Fruit fly (Drosophila melanogaster) whole organism, embryonic: ENCODE data around the gene Cpr64Ad.

Source experiments
- BEAF-32 ChIP-seq: fragments of 200-800 bp; sonication (Bioruptor generic); optimal IDR thresholded peaks from 3 replicates; lab custom pipeline; 2017; ENCODE audit warnings: missing biosample characterization, missing genetic modification characterization, mild to moderate bottlenecking, moderate library complexity, missing genetic modification reagents
- CG10979 ChIP-seq: fragments of 200-800 bp; sonication (Bioruptor generic); optimal IDR thresholded peaks from 2 replicates; lab custom pipeline; 2018; ENCODE audit warnings: missing biosample characterization, mild to moderate bottlenecking, missing genetic modification characterization, moderate library complexity
- CG11247 ChIP-seq: fragments of 200-800 bp; sonication (Bioruptor generic); IDR thresholded peaks from 2 replicates; pipeline ENCODE4 v1.3.6; 2022; ENCODE audit warnings: missing biosample characterization, missing genetic modification characterization
- CG11695 ChIP-seq: fragments of 200-800 bp; sonication (Bioruptor generic); IDR thresholded peaks from 3 replicates; pipeline ENCODE4 v1.3.6; 2022; ENCODE audit warnings: missing biosample characterization, missing genetic modification characterization
- CG15269 ChIP-seq: fragments of 200-800 bp; sonication (Bioruptor generic); optimal IDR thresholded peaks from 2 replicates; lab custom pipeline; 2018; ENCODE audit warnings: missing biosample characterization, mild to moderate bottlenecking, missing genetic modification characterization, moderate library complexity
- CG1529 ChIP-seq: fragments of 200-800 bp; sonication (Bioruptor generic); optimal IDR thresholded peaks from 3 replicates; lab custom pipeline; 2018; ENCODE audit warnings: missing biosample characterization, missing genetic modification characterization
- CG15479 ChIP-seq: fragments of 200-800 bp; sonication (Bioruptor generic); optimal IDR thresholded peaks from 3 replicates; lab custom pipeline; 2019; ENCODE audit warnings: missing biosample characterization, mild to moderate bottlenecking, missing genetic modification characterization, moderate library complexity
- CG15696 ChIP-seq: fragments of 200-800 bp; sonication (Bioruptor generic); optimal IDR thresholded peaks from 2 replicates; lab custom pipeline; 2019; ENCODE audit warnings: missing biosample characterization, mild to moderate bottlenecking, missing genetic modification characterization, moderate library complexity
- CG31365 ChIP-seq: fragments of 200-800 bp; sonication (Bioruptor generic); optimal IDR thresholded peaks from 2 replicates; lab custom pipeline; 2018; ENCODE audit warnings: missing biosample characterization, mild to moderate bottlenecking, missing genetic modification characterization
- CG31441 ChIP-seq: fragments of 200-800 bp; sonication (Bioruptor generic); IDR thresholded peaks from 2 replicates; pipeline ENCODE4 v1.3.6; 2022; ENCODE audit warnings: missing biosample characterization, missing genetic modification characterization
- CG42726 ChIP-seq: fragments of 200-800 bp; sonication (Bioruptor generic); IDR thresholded peaks from 2 replicates; pipeline ENCODE4 v1.3.6; 2022; ENCODE audit warnings: missing biosample characterization, missing genetic modification characterization; ENCODE audit not compliant: partially characterized antibody
- CG5180 ChIP-seq: fragments of 200-800 bp; sonication (Bioruptor generic); optimal IDR thresholded peaks from 3 replicates; lab custom pipeline; 2017; ENCODE audit warnings: missing biosample characterization, missing genetic modification characterization, mild to moderate bottlenecking, moderate library complexity, missing genetic modification reagents
- CG6254 ChIP-seq: fragments of 200-800 bp; sonication (Bioruptor generic); optimal IDR thresholded peaks from 3 replicates; lab custom pipeline; 2017; ENCODE audit warnings: mild to moderate bottlenecking, missing biosample characterization, missing genetic modification reagents, missing genetic modification characterization
- CG7357 ChIP-seq: fragments of 200-800 bp; sonication (Bioruptor generic); IDR thresholded peaks from 3 replicates; pipeline ENCODE4 v1.3.6; 2022; ENCODE audit warnings: missing biosample characterization, missing genetic modification characterization
- CG9932 ChIP-seq: fragments of 200-800 bp; sonication (Bioruptor generic); IDR thresholded peaks from 2 replicates; pipeline ENCODE4 v1.3.6; 2022; ENCODE audit warnings: missing biosample characterization, missing genetic modification characterization
- Dad ChIP-seq: fragments of 200-800 bp; sonication (Bioruptor generic); optimal IDR thresholded peaks from 3 replicates; lab custom pipeline; 2016; ENCODE audit warnings: missing biosample characterization, missing genetic modification characterization
- Doc3 ChIP-seq: fragments of 200-800 bp; sonication (Bioruptor generic); IDR thresholded peaks from 3 replicates; pipeline ENCODE4 v1.3.6; 2022; ENCODE audit warnings: missing biosample characterization, missing genetic modification characterization; ENCODE audit not compliant: partially characterized antibody
- Ets97D ChIP-seq: fragments of 200-800 bp; sonication (Bioruptor generic); optimal IDR thresholded peaks from 3 replicates; lab custom pipeline; 2016; ENCODE audit warnings: missing biosample characterization, missing genetic modification characterization
- Gsc ChIP-seq: fragments of 200-800 bp; sonication (Bioruptor generic); IDR thresholded peaks from 2 replicates; pipeline ENCODE4 v1.3.6; 2022; ENCODE audit warnings: missing biosample characterization, missing genetic modification characterization
- H2.0 ChIP-seq: fragments of 200-800 bp; sonication (Bioruptor generic); IDR thresholded peaks from 2 replicates; pipeline ENCODE4 v1.3.6; 2022; ENCODE audit warnings: missing biosample characterization, missing genetic modification characterization
- Hr78 ChIP-seq, 2 experiments: fragments of 200-800 bp in 1 of 2; fragments of >200 bp in 1 of 2; sonication (Bioruptor generic) in 1 of 2; optimal IDR thresholded peaks; 2 replicates each; lab custom pipeline; 2017 to 2019; ENCODE audit warnings: missing biosample characterization in 2 of 2, missing genetic modification characterization in 2 of 2, mild to moderate bottlenecking in 1 of 2, moderate library complexity in 1 of 2
- Mad ChIP-seq: fragments of 200-800 bp; sonication (Bioruptor generic); optimal IDR thresholded peaks from 2 replicates; lab custom pipeline; 2016; ENCODE audit warnings: missing biosample characterization, missing genetic modification characterization
- Myb ChIP-seq: fragments of 200-800 bp; sonication (Bioruptor generic); optimal IDR thresholded peaks from 2 replicates; lab custom pipeline; 2016; ENCODE audit warnings: missing biosample characterization, missing genetic modification characterization
- Oaz ChIP-seq: fragments of 200-800 bp; sonication (Bioruptor generic); IDR thresholded peaks from 2 replicates; pipeline ENCODE4 v1.3.6; 2022; ENCODE audit warnings: missing biosample characterization, missing genetic modification characterization
- Spps ChIP-seq: fragments of 200-800 bp; sonication (Bioruptor generic); optimal IDR thresholded peaks from 2 replicates; lab custom pipeline; 2018; ENCODE audit warnings: missing biosample characterization, mild to moderate bottlenecking, missing genetic modification characterization
- Sry-β ChIP-seq: fragments of 200-800 bp; sonication (Bioruptor generic); optimal IDR thresholded peaks from 2 replicates; lab custom pipeline; 2018; ENCODE audit warnings: missing biosample characterization, mild to moderate bottlenecking, missing genetic modification characterization, moderate library complexity
- Ssrp ChIP-seq: fragments of 200-800 bp; sonication (Bioruptor generic); optimal IDR thresholded peaks from 2 replicates; lab custom pipeline; 2018; ENCODE audit warnings: missing biosample characterization, mild to moderate bottlenecking, missing genetic modification characterization, moderate library complexity
- br ChIP-seq: fragments of >200 bp; optimal IDR thresholded peaks from 2 replicates; lab custom pipeline; 2017
- bsh ChIP-seq, 2 experiments: fragments of 200-800 bp; sonication (Bioruptor generic); optimal IDR thresholded peaks; 2 replicates each; lab custom pipeline; 2017 to 2018; ENCODE audit warnings: mild to moderate bottlenecking in 2 of 2, missing biosample characterization in 2 of 2, missing genetic modification characterization in 2 of 2, moderate library complexity in 1 of 2
- crol ChIP-seq: fragments of 200-800 bp; sonication (Bioruptor generic); IDR thresholded peaks from 2 replicates; pipeline ENCODE4 v1.3.6; 2022; ENCODE audit warnings: missing biosample characterization, missing genetic modification characterization
- ftz-f1 ChIP-seq: fragments of 200-800 bp; sonication (Bioruptor generic); optimal IDR thresholded peaks from 2 replicates; lab custom pipeline; 2016; ENCODE audit warnings: missing biosample characterization, missing genetic modification characterization
- fu2 ChIP-seq: fragments of 200-800 bp; sonication (Bioruptor generic); optimal IDR thresholded peaks from 2 replicates; lab custom pipeline; 2016; ENCODE audit warnings: missing biosample characterization, missing genetic modification characterization
- gce ChIP-seq: fragments of 200-800 bp; sonication (Bioruptor generic); IDR thresholded peaks from 3 replicates; pipeline ENCODE4 v1.3.6; 2022; ENCODE audit warnings: missing biosample characterization, missing genetic modification characterization
- gcm ChIP-seq: fragments of 200-800 bp; sonication (Bioruptor generic); optimal IDR thresholded peaks from 2 replicates; lab custom pipeline; 2019; ENCODE audit warnings: missing biosample characterization, mild to moderate bottlenecking, missing genetic modification characterization, moderate library complexity
- grn ChIP-seq: fragments of 200-800 bp; sonication (Bioruptor generic); optimal IDR thresholded peaks from 3 replicates; lab custom pipeline; 2017; ENCODE audit warnings: missing biosample characterization, missing genetic modification characterization
- gsb ChIP-seq: fragments of 200-800 bp; sonication (Bioruptor generic); IDR thresholded peaks from 2 replicates; pipeline ENCODE4 v1.3.6; 2022; ENCODE audit warnings: missing biosample characterization, missing genetic modification characterization
- kay ChIP-seq: fragments of 200-800 bp; sonication (Bioruptor generic); optimal IDR thresholded peaks from 2 replicates; lab custom pipeline; 2016; ENCODE audit warnings: missing biosample characterization, missing genetic modification characterization
- lov ChIP-seq, 2 experiments: fragments of 200-800 bp in 1 of 2; fragments of >200 bp in 1 of 2; sonication (Bioruptor generic) in 1 of 2; IDR thresholded peaks in 1 of 2; optimal IDR thresholded peaks in 1 of 2; 2 replicates in 1 of 2; 3 replicates in 1 of 2; pipeline versions ENCODE4 v1.3.6 to Lab custom; 2017 to 2022; ENCODE audit warnings: missing biosample characterization in 1 of 2, missing genetic modification characterization in 1 of 2
- nau ChIP-seq: fragments of 200-800 bp; sonication (Bioruptor generic); optimal IDR thresholded peaks from 3 replicates; lab custom pipeline; 2017; ENCODE audit warnings: missing biosample characterization, mild to moderate bottlenecking, missing genetic modification characterization, missing genetic modification reagents
- onecut ChIP-seq: fragments of 200-800 bp; sonication (Bioruptor generic); IDR thresholded peaks from 2 replicates; pipeline ENCODE4 v1.3.6; 2022; ENCODE audit warnings: missing biosample characterization, missing genetic modification characterization
- pnt ChIP-seq: fragments of 200-800 bp; sonication (Bioruptor generic); optimal IDR thresholded peaks from 3 replicates; lab custom pipeline; 2016; ENCODE audit warnings: missing biosample characterization, missing genetic modification characterization
- pros ChIP-seq: fragments of 200-800 bp; sonication (Bioruptor generic); optimal IDR thresholded peaks from 3 replicates; lab custom pipeline; 2019; ENCODE audit warnings: missing biosample characterization, mild to moderate bottlenecking, missing genetic modification characterization, moderate library complexity
- ranshi ChIP-seq: fragments of 200-800 bp; sonication (Bioruptor generic); IDR thresholded peaks from 2 replicates; pipeline ENCODE4 v1.3.6; 2022; ENCODE audit warnings: missing biosample characterization, missing genetic modification characterization
- slp2 ChIP-seq: fragments of 200-800 bp; sonication (Bioruptor generic); optimal IDR thresholded peaks from 2 replicates; lab custom pipeline; 2016; ENCODE audit warnings: missing biosample characterization, missing genetic modification characterization
- ssp ChIP-seq: fragments of 200-800 bp; sonication (Bioruptor generic); IDR thresholded peaks from 2 replicates; pipeline ENCODE4 v1.3.6; 2022; ENCODE audit warnings: missing biosample characterization, missing genetic modification characterization
- stc ChIP-seq: fragments of 200-800 bp; sonication (Bioruptor generic); IDR thresholded peaks from 2 replicates; pipeline ENCODE4 v1.3.6; 2022; ENCODE audit warnings: missing biosample characterization, missing genetic modification characterization
- tap ChIP-seq: fragments of 200-800 bp; optimal IDR thresholded peaks from 3 replicates; lab custom pipeline; 2019; ENCODE audit warnings: missing biosample characterization, mild to moderate bottlenecking, missing genetic modification characterization, moderate library complexity
- trem ChIP-seq: fragments of 200-800 bp; optimal IDR thresholded peaks from 3 replicates; lab custom pipeline; 2019; ENCODE audit warnings: missing biosample characterization, mild to moderate bottlenecking, missing genetic modification characterization, moderate library complexity
- tup ChIP-seq: fragments of 200-800 bp; sonication (Bioruptor generic); optimal IDR thresholded peaks from 2 replicates; lab custom pipeline; 2016; ENCODE audit warnings: missing biosample characterization, mild to moderate bottlenecking, missing genetic modification characterization, moderate library complexity
- vvl ChIP-seq: fragments of 200-800 bp; sonication (Bioruptor generic); IDR thresholded peaks from 2 replicates; pipeline ENCODE4 v1.3.6; 2022; ENCODE audit warnings: missing biosample characterization, missing genetic modification characterization
- z ChIP-seq: fragments of 200-800 bp; sonication (Bioruptor generic); IDR thresholded peaks from 3 replicates; pipeline ENCODE4 v1.3.6; 2022; ENCODE audit warnings: missing biosample characterization, missing genetic modification characterization
- zfh1 ChIP-seq: fragments of 200-800 bp; sonication (Bioruptor generic); IDR thresholded peaks from 3 replicates; pipeline ENCODE4 v1.3.6; 2022; ENCODE audit warnings: missing biosample characterization, missing genetic modification characterization

The Cpr64Ad gene

DNA sequence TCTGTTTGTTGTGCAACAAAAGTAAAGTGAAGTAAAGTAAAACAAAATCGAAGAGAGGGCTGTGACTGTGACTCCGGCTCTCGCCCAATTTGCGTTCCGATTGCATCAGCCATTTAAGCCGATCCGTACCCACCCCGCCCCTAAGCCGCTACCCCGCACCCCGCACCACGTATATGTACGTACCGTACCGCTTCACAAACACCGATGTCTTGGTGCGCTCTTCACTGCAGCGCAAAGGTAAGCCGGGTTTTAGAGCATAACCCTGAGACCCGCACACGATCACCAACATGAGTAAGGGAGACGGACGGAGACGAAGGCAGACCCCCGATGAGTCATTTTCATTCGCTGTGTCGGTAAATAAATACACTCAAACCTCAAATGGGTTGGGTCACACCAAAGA is 17.0 kb downstream of the Cpr64Ad start (continued):
- TF ChIP-seq pnt (GFP tag; lab: Kevin White, UChicago) = no peak
- TF ChIP-seq Spps = no peak
- TF ChIP-seq pros = peak; percentile 94
- no peak for TF ChIP-seq tap (tag; lab: Kevin White, UChicago)
- TF ChIP-seq ranshi = no peak
- no peak for TF ChIP-seq trem (tag; lab: Kevin White, UChicago)
- TF ChIP-seq ftz-f1 = no peak
- TF ChIP-seq CG7357 = no peak
- TF ChIP-seq gcm (GFP tag; lab: Kevin White, UChicago) = peak; percentile 56
- no peak for TF ChIP-seq lov (optimal IDR thresholded peaks at IDR 0.05; lab: Kevin White, UChicago)
- TF ChIP-seq lov (GFP tag; IDR thresholded peaks at IDR 0.05; lab: Robert Waterston, UW) = 0 out of 3 replicates have a peak, but pooled peaks have one; percentile 61
- no peak for TF ChIP-seq CG15696
- TF ChIP-seq CG31365 (tag; lab: Kevin White, UChicago) = no peak
- TF ChIP-seq ssp (GFP tag; lab: Robert Waterston, UW) = no peak
- no peak for TF ChIP-seq fu2 (GFP tag; lab: Kevin White, UChicago)
- no peak for TF ChIP-seq onecut (GFP tag; lab: Robert Waterston, UW)
- no peak for TF ChIP-seq gce (GFP tag; lab: Robert Waterston, UW)
- TF ChIP-seq br (lab: Kevin White, UChicago) = no peak
- TF ChIP-seq Doc3 (GFP tag; lab: Robert Waterston, UW) = no peak
- peak; percentile 53; the same call in 1 of the 2 replicates for TF ChIP-seq vvl (GFP tag; lab: Robert Waterston, UW)
- no peak for TF ChIP-seq slp2 (GFP tag; lab: Kevin White, UChicago)
- TF ChIP-seq grn (GFP tag; lab: Kevin White, UChicago) = peak; percentile 24
- no peak for TF ChIP-seq Ssrp
- no peak for TF ChIP-seq CG31441 (GFP tag; lab: Robert Waterston, UW)
- TF ChIP-seq H2.0 (GFP tag; lab: Robert Waterston, UW) = no peak
- no peak for TF ChIP-seq CG6254 (GFP tag; lab: Kevin White, UChicago)
- TF ChIP-seq CG5180 (GFP tag; lab: Kevin White, UChicago) = peak; percentile 32
- TF ChIP-seq Ets97D = no peak
- no peak for TF ChIP-seq Myb
- no peak for TF ChIP-seq zfh1 (GFP tag; lab: Robert Waterston, UW)
- peak; percentile 85 for TF ChIP-seq z
- TF ChIP-seq CG1529 (GFP tag; lab: Kevin White, UChicago) = no peak
- no peak for TF ChIP-seq Gsc (GFP tag; lab: Robert Waterston, UW)
- no peak for TF ChIP-seq Dad
- no peak for TF ChIP-seq stc (GFP tag; lab: Robert Waterston, UW)
- no peak for TF ChIP-seq BEAF-32 (GFP tag; lab: Kevin White, UChicago)
- no peak for TF ChIP-seq CG10979 (tag; lab: Kevin White, UChicago)
- no peak for TF ChIP-seq CG11695
- no peak for TF ChIP-seq gsb
- no peak for TF ChIP-seq CG42726
- TF ChIP-seq Hr78 (GFP tag; optimal IDR thresholded peaks at IDR 0.05; lab: Kevin White, UChicago) = peak in 1 of 2 experiments; percentile 76
- no peak for TF ChIP-seq CG15269 (tag; lab: Kevin White, UChicago)
- TF ChIP-seq crol (GFP tag; lab: Robert Waterston, UW) = peak; percentile 97
- TF ChIP-seq Mad (GFP tag; lab: Kevin White, UChicago) = no peak
- no peak for TF ChIP-seq CG11247 (GFP tag; lab: Robert Waterston, UW)
- TF ChIP-seq kay (GFP tag; lab: Kevin White, UChicago) = peak; percentile 71
- TF ChIP-seq Oaz (GFP tag; lab: Robert Waterston, UW) = no peak
- TF ChIP-seq tup (GFP tag; lab: Kevin White, UChicago) = no peak
- no peak for TF ChIP-seq CG9932
- no peak for TF ChIP-seq bsh (GFP tag; optimal IDR thresholded peaks at IDR 0.05; lab: Kevin White, UChicago)
- TF ChIP-seq Sry-β (GFP tag; lab: Kevin White, UChicago) = no peak
- TF ChIP-seq nau = no peak
- TF ChIP-seq CG15479 (GFP tag; lab: Kevin White, UChicago) = peak; percentile 64
